Worm (Caenorhabditis elegans) whole organism, L1 larva: ENCODE results near the gene B0336.13.
A peak's percentile ranks its signal among the peaks of the same experiment; 100 is the strongest.

Experiments used
- C04F5.9 ChIP-seq: sonication (generic microtip); optimal IDR thresholded peaks from 2 replicates; lab custom pipeline; 2016; ENCODE audit warnings: missing genetic modification characterization, missing compliant biosample characterization
- C34B4.2 ChIP-seq: sonication (generic microtip); optimal IDR thresholded peaks from 2 replicates; lab custom pipeline; 2017; ENCODE audit warnings: mild to moderate bottlenecking, missing genetic modification characterization, missing compliant biosample characterization
- F16B12.6 ChIP-seq: fragments of 150-350 bp; optimal IDR thresholded peaks from 2 replicates; lab custom pipeline; 2014; ENCODE audit warnings: missing biosample characterization, missing genetic modification characterization
- Y116A8C.19 ChIP-seq: sonication (generic microtip); optimal IDR thresholded peaks from 2 replicates; lab custom pipeline; 2016; ENCODE audit warnings: missing compliant biosample characterization, missing genetic modification characterization, borderline replicate concordance
- aha-1 ChIP-seq: fragments of 150-350 bp; optimal IDR thresholded peaks from 2 replicates; lab custom pipeline; 2014; ENCODE audit warnings: missing biosample characterization, missing genetic modification characterization
- alr-1 ChIP-seq: fragments of 200-800 bp; sonication (Bioruptor generic); optimal IDR thresholded peaks from 2 replicates; lab custom pipeline; 2018; ENCODE audit warnings: borderline replicate concordance, mild to moderate bottlenecking, missing genetic modification characterization, missing compliant biosample characterization
- aly-2 ChIP-seq: fragments of 150-350 bp; optimal IDR thresholded peaks from 2 replicates; lab custom pipeline; 2014; ENCODE audit warnings: missing biosample characterization, missing genetic modification characterization
- blmp-1 ChIP-seq: fragments of 150-350 bp; optimal IDR thresholded peaks from 2 replicates; lab custom pipeline; 2014; ENCODE audit warnings: missing biosample characterization, missing genetic modification characterization
- ceh-63 ChIP-seq: fragments of 200-800 bp; sonication (Bioruptor generic); optimal IDR thresholded peaks from 2 replicates; lab custom pipeline; 2018; ENCODE audit warnings: mild to moderate bottlenecking, missing genetic modification characterization, missing compliant biosample characterization
- ceh-8 ChIP-seq: fragments of 200-800 bp; sonication (Bioruptor generic); optimal IDR thresholded peaks from 2 replicates; lab custom pipeline; 2018; ENCODE audit warnings: mild to moderate bottlenecking, missing genetic modification characterization, moderate library complexity, missing compliant biosample characterization
- dsc-1 ChIP-seq: sonication (generic microtip); optimal IDR thresholded peaks from 2 replicates; lab custom pipeline; 2016; ENCODE audit warnings: mild to moderate bottlenecking, missing genetic modification characterization, missing compliant biosample characterization
- efl-1 ChIP-seq, 4 experiments: fragments of 150-350 bp; optimal IDR thresholded peaks in 3 of 4; peaks in 1 of 4; 1 replicate in 1 of 4; 2 replicates in 3 of 4; lab custom pipeline; 2014; ENCODE audit warnings: missing biosample characterization in 2 of 4, missing genetic modification characterization in 2 of 4, missing genetic modification reagents in 2 of 4
- egl-27 ChIP-seq, 2 experiments: fragments of 150-350 bp in 1 of 2; sonication (generic microtip); optimal IDR thresholded peaks; 3 replicates each; lab custom pipeline; 2017 to 2018; ENCODE audit warnings: missing biosample characterization in 2 of 2, missing genetic modification characterization in 2 of 2, missing genetic modification reagents in 2 of 2
- elt-3 ChIP-seq, 6 experiments: fragments of 150-350 bp in 1 of 6; sonication (generic microtip); optimal IDR thresholded peaks; 2 replicates each; lab custom pipeline; 2017 to 2018; ENCODE audit warnings: missing biosample characterization in 6 of 6, missing genetic modification characterization in 6 of 6, inconsistent platforms in 1 of 6
- ets-5 ChIP-seq: fragments of 200-800 bp; sonication (Bioruptor generic); IDR thresholded peaks from 2 replicates; pipeline ENCODE4 v1.3.6; 2022; ENCODE audit warnings: missing genetic modification characterization, missing compliant biosample characterization
- fkh-10 ChIP-seq: sonication (generic microtip); optimal IDR thresholded peaks from 2 replicates; lab custom pipeline; 2017; ENCODE audit warnings: missing biosample characterization, missing genetic modification reagents, missing genetic modification characterization
- fkh-4 ChIP-seq: sonication (generic microtip); optimal IDR thresholded peaks from 2 replicates; lab custom pipeline; 2016; ENCODE audit warnings: missing compliant biosample characterization, missing genetic modification characterization, borderline replicate concordance
- hlh-17 ChIP-seq: fragments of 200-800 bp; sonication (Bioruptor generic); optimal IDR thresholded peaks from 2 replicates; lab custom pipeline; 2018; ENCODE audit warnings: missing genetic modification characterization, mild to moderate bottlenecking, missing compliant biosample characterization, moderate library complexity, borderline replicate concordance
- hlh-4 ChIP-seq: sonication (generic microtip); optimal IDR thresholded peaks from 2 replicates; lab custom pipeline; 2016; ENCODE audit warnings: mild to moderate bottlenecking, missing genetic modification characterization, missing compliant biosample characterization
- hpl-2 ChIP-seq: fragments of 150-350 bp; optimal IDR thresholded peaks from 2 replicates; lab custom pipeline; 2014; ENCODE audit warnings: missing biosample characterization, missing genetic modification reagents, missing genetic modification characterization
- irx-1 ChIP-seq: sonication (generic microtip); optimal IDR thresholded peaks from 2 replicates; lab custom pipeline; 2016; ENCODE audit warnings: missing genetic modification characterization, missing compliant biosample characterization
- lin-13 ChIP-seq: fragments of 150-350 bp; optimal IDR thresholded peaks from 2 replicates; lab custom pipeline; 2014; ENCODE audit warnings: missing biosample characterization, missing genetic modification reagents, missing genetic modification characterization
- lin-14 ChIP-seq: fragments of 200-800 bp; sonication (Bioruptor generic); optimal IDR thresholded peaks from 2 replicates; lab custom pipeline; 2018; ENCODE audit warnings: mild to moderate bottlenecking, missing genetic modification characterization, moderate library complexity, missing compliant biosample characterization
- lin-15B ChIP-seq: fragments of 150-350 bp; sonication (generic microtip); optimal IDR thresholded peaks from 3 replicates; lab custom pipeline; 2014; ENCODE audit warnings: missing biosample characterization, missing genetic modification characterization
- lin-39 ChIP-seq: fragments of 150-350 bp; optimal IDR thresholded peaks from 2 replicates; lab custom pipeline; 2014; ENCODE audit warnings: missing biosample characterization, missing genetic modification reagents, missing genetic modification characterization
- lir-3 ChIP-seq: sonication (generic microtip); optimal IDR thresholded peaks from 2 replicates; lab custom pipeline; 2016; ENCODE audit warnings: mild to moderate bottlenecking, missing genetic modification characterization, moderate library complexity, missing compliant biosample characterization; ENCODE audit not compliant: poor library complexity
- lsy-2 ChIP-seq, 2 experiments: fragments of 150-350 bp; optimal IDR thresholded peaks; 2 replicates each; lab custom pipeline; 2014; ENCODE audit warnings: missing biosample characterization in 2 of 2, missing genetic modification characterization in 2 of 2
- mab-9 ChIP-seq: fragments of 200-800 bp; sonication (Bioruptor generic); IDR thresholded peaks from 2 replicates; pipeline ENCODE4 v1.3.6; 2022; ENCODE audit warnings: missing genetic modification reagents, missing genetic modification characterization, missing compliant biosample characterization
- mef-2 ChIP-seq: fragments of 150-350 bp; optimal IDR thresholded peaks from 2 replicates; lab custom pipeline; 2014; ENCODE audit warnings: missing biosample characterization, missing genetic modification characterization
- mep-1 ChIP-seq: fragments of 150-350 bp; optimal IDR thresholded peaks from 2 replicates; lab custom pipeline; 2014; ENCODE audit warnings: missing biosample characterization, missing genetic modification characterization
- nhr-19 ChIP-seq: fragments of 200-800 bp; sonication (Bioruptor generic); conservative IDR thresholded peaks from 2 replicates; pipeline ENCODE4 v1.3.6; 2022; ENCODE audit warnings: missing genetic modification characterization, missing compliant biosample characterization
- nhr-20 ChIP-seq: sonication (generic microtip); optimal IDR thresholded peaks from 2 replicates; lab custom pipeline; 2016; ENCODE audit warnings: mild to moderate bottlenecking, missing genetic modification characterization, missing compliant biosample characterization
- nhr-237 ChIP-seq: fragments of 150-350 bp; optimal IDR thresholded peaks from 2 replicates; lab custom pipeline; 2014; ENCODE audit warnings: missing biosample characterization, missing genetic modification characterization
- nhr-47 ChIP-seq: sonication (generic microtip); optimal IDR thresholded peaks from 2 replicates; lab custom pipeline; 2016; ENCODE audit warnings: mild to moderate bottlenecking, missing genetic modification characterization, moderate library complexity, missing compliant biosample characterization
- nhr-76 ChIP-seq: sonication (generic microtip); optimal IDR thresholded peaks from 2 replicates; lab custom pipeline; 2017; ENCODE audit warnings: missing biosample characterization, missing genetic modification characterization
- nhr-77 ChIP-seq: fragments of 150-350 bp; optimal IDR thresholded peaks from 2 replicates; lab custom pipeline; 2014; ENCODE audit warnings: missing biosample characterization, missing genetic modification characterization
- nhr-84 ChIP-seq: sonication (generic microtip); optimal IDR thresholded peaks from 2 replicates; lab custom pipeline; 2017; ENCODE audit warnings: missing biosample characterization, missing genetic modification characterization
- nhr-85 ChIP-seq: sonication (generic microtip); peaks from one replicate; lab custom pipeline; 2016; ENCODE audit warnings: missing genetic modification characterization, inconsistent platforms, missing compliant biosample characterization
- nhr-90 ChIP-seq: sonication (generic microtip); optimal IDR thresholded peaks from 2 replicates; lab custom pipeline; 2016; ENCODE audit warnings: mild to moderate bottlenecking, missing genetic modification characterization, missing compliant biosample characterization; ENCODE audit not compliant: poor library complexity
- pqm-1 ChIP-seq: sonication (generic microtip); optimal IDR thresholded peaks from 3 replicates; lab custom pipeline; 2017; ENCODE audit warnings: missing biosample characterization, missing genetic modification characterization
- rnt-1 ChIP-seq: sonication (generic microtip); optimal IDR thresholded peaks from 2 replicates; lab custom pipeline; 2016; ENCODE audit warnings: mild to moderate bottlenecking, missing genetic modification characterization, moderate library complexity, missing compliant biosample characterization
- skn-1 ChIP-seq: fragments of 150-350 bp; optimal IDR thresholded peaks from 2 replicates; lab custom pipeline; 2014; ENCODE audit warnings: missing biosample characterization, missing genetic modification characterization
- snpc-4 ChIP-seq: fragments of 150-350 bp; optimal IDR thresholded peaks from 2 replicates; lab custom pipeline; 2014; ENCODE audit warnings: missing biosample characterization, missing genetic modification characterization
- sptf-1 ChIP-seq: fragments of 150-350 bp; optimal IDR thresholded peaks from 2 replicates; lab custom pipeline; 2014; ENCODE audit warnings: missing biosample characterization, missing genetic modification characterization
- sup-37 ChIP-seq: fragments of 200-800 bp; sonication (Bioruptor generic); optimal IDR thresholded peaks from 2 replicates; lab custom pipeline; 2018; ENCODE audit warnings: mild to moderate bottlenecking, missing genetic modification characterization, missing compliant biosample characterization
- tbx-2 ChIP-seq: sonication (generic microtip); optimal IDR thresholded peaks from 2 replicates; lab custom pipeline; 2016; ENCODE audit warnings: missing genetic modification characterization, missing compliant biosample characterization
- unc-130 ChIP-seq: fragments of 150-350 bp; optimal IDR thresholded peaks from 2 replicates; lab custom pipeline; 2017; ENCODE audit warnings: missing biosample characterization, missing genetic modification characterization, inconsistent platforms
- unc-30 ChIP-seq: sonication (generic microtip); optimal IDR thresholded peaks from 2 replicates; lab custom pipeline; 2017; ENCODE audit warnings: missing biosample characterization, missing genetic modification characterization
- unc-62 ChIP-seq: fragments of 150-350 bp; optimal IDR thresholded peaks from 2 replicates; lab custom pipeline; 2014; ENCODE audit warnings: missing biosample characterization, missing genetic modification reagents, missing genetic modification characterization
- xbp-1 ChIP-seq: sonication (generic microtip); optimal IDR thresholded peaks from 2 replicates; lab custom pipeline; 2016; ENCODE audit warnings: missing genetic modification characterization, missing compliant biosample characterization
- zag-1 ChIP-seq: fragments of 150-350 bp; optimal IDR thresholded peaks from 2 replicates; lab custom pipeline; 2014; ENCODE audit warnings: missing biosample characterization, missing genetic modification characterization
- zip-4 ChIP-seq: fragments of 200-800 bp; sonication (Bioruptor generic); optimal IDR thresholded peaks from 2 replicates; lab custom pipeline; 2018; ENCODE audit warnings: mild to moderate bottlenecking, missing genetic modification characterization, moderate library complexity, missing compliant biosample characterization
- ztf-11 ChIP-seq, 2 experiments: sonication (generic microtip); optimal IDR thresholded peaks; 2 replicates each; lab custom pipeline; 2016 to 2017; ENCODE audit warnings: missing genetic modification characterization in 2 of 2, missing biosample characterization in 1 of 2, missing compliant biosample characterization in 1 of 2

The B0336.13 gene

DNA sequence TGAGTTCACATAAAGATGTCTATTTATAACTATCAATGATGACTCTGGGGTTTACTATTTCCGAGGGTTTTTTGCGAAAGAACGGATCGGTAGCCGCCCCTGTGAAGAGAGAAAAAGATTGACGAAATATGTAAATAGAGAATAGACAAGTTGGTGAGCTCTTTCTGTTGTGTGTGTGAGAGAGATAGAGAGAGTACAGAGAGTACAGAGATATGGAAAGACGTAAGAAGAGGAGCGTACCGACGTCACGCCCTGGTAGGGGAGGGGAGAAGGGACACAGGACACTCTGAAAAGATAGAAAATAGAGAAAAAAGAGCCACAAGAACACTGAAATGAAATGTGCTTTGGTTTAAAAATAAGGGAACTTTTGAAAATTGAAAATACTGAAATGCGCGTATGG lies 5.6 kb upstream of the B0336.13 start (continued):
- TF ChIP-seq nhr-20 (tag; lab: Kevin White, UChicago) (peak; percentile 34), blmp-1 (tag; lab: Kevin White, UChicago) (no peak), Y116A8C.19 (tag; lab: Kevin White, UChicago) (no peak), sup-37 (GFP tag; lab: Kevin White, UChicago) (no peak), nhr-47 (tag; lab: Kevin White, UChicago) (peak; percentile 49), zip-4 (GFP tag; lab: Kevin White, UChicago) (no peak), unc-62 (GFP tag; lab: Kevin White, UChicago) (no peak), nhr-90 (tag; lab: Kevin White, UChicago) (no peak), rnt-1 (tag; lab: Kevin White, UChicago) (peak; percentile 43), nhr-237 (tag; lab: Kevin White, UChicago) (no peak), nhr-84 (tag; lab: Kevin White, UChicago) (no peak), fkh-4 (tag; lab: Kevin White, UChicago) (no peak), lin-13 (GFP tag; lab: Kevin White, UChicago) (no peak), aha-1 (no peak), tbx-2 (peak; percentile 42), egl-27 (tag; optimal IDR thresholded peaks at IDR 0.05; lab: Kevin White, UChicago) (no peak), lin-15B (no peak), zag-1 (tag; lab: Kevin White, UChicago) (no peak), mab-9 (GFP tag; lab: Robert Waterston, UW) (no peak), hlh-4 (tag; lab: Kevin White, UChicago) (no peak), mep-1 (tag; lab: Kevin White, UChicago) (peak; percentile 55), skn-1 (peak; percentile 35), pqm-1 (tag; lab: Kevin White, UChicago) (no peak), fkh-10 (GFP tag; lab: Kevin White, UChicago) (peak; percentile 5), lsy-2 (tag; optimal IDR thresholded peaks at IDR 0.05; lab: Kevin White, UChicago) (peak; percentile 22 to 67), nhr-77 (tag; lab: Kevin White, UChicago) (peak; percentile 47), nhr-85 (no peak), mef-2 (no peak), hpl-2 (GFP tag; lab: Kevin White, UChicago) (no peak), ets-5 (GFP tag; lab: Robert Waterston, UW) (no peak), lin-39 (tag; lab: Kevin White, UChicago) (no peak), lin-14 (GFP tag; lab: Kevin White, UChicago) (peak; percentile 74), snpc-4 (tag; lab: Kevin White, UChicago) (peak; percentile 1), aly-2 (tag; lab: Kevin White, UChicago) (no peak), C04F5.9 (tag; lab: Kevin White, UChicago) (no peak), nhr-76 (tag; lab: Kevin White, UChicago) (no peak), elt-3 (tag; optimal IDR thresholded peaks at IDR 0.05; lab: Kevin White, UChicago) (no peak), ceh-63 (GFP tag; lab: Kevin White, UChicago) (no peak), F16B12.6 (tag; lab: Kevin White, UChicago) (no peak), nhr-19 (peak; percentile 16), C34B4.2 (tag; lab: Kevin White, UChicago) (no peak), xbp-1 (tag; lab: Kevin White, UChicago) (peak; percentile 13), dsc-1 (tag; lab: Kevin White, UChicago) (no peak), lir-3 (tag; lab: Kevin White, UChicago) (no peak), unc-30 (tag; lab: Kevin White, UChicago) (no peak), ceh-8 (GFP tag; lab: Kevin White, UChicago) (no peak), irx-1 (tag; lab: Kevin White, UChicago) (no peak), unc-130 (tag; lab: Kevin White, UChicago) (no peak), alr-1 (no peak), efl-1 (optimal IDR thresholded peaks at IDR 0.05; lab: Kevin White, UChicago) (peak; percentile 29 to 30), efl-1 (GFP tag; optimal IDR thresholded peaks at IDR 0.05 in 1 of 2; lab: Kevin White, UChicago) (no peak), sptf-1 (tag; lab: Kevin White, UChicago) (no peak), hlh-17 (GFP tag; lab: Kevin White, UChicago) (no peak), ztf-11 (tag; optimal IDR thresholded peaks at IDR 0.05; lab: Kevin White, UChicago) (peak in 1 of 2 experiments; percentile 30)
